Worm (Caenorhabditis elegans) whole organism, L4/young adult: ENCODE data around the gene clc-26.

Source experiments
- dao-5 ChIP-seq: sonication (generic microtip); optimal IDR thresholded peaks from 2 replicates; lab custom pipeline; 2016; ENCODE audit warnings: missing genotype, missing genetic modification characterization, moderate library complexity, missing compliant biosample characterization
- him-1 ChIP-seq: sonication (generic microtip); optimal IDR thresholded peaks from 2 replicates; lab custom pipeline; 2016; ENCODE audit warnings: missing genotype, missing genetic modification reagents, missing genetic modification characterization, missing compliant biosample characterization

ce11 chrIII:1008091-1008490, 22.8 kb downstream of the clc-26 start, which contains the start of gene clc-27:
- TF ChIP-seq him-1 (tag; lab: Kevin White, UChicago) (no peak), dao-5 (tag; lab: Kevin White, UChicago) (no peak)
